Fruit fly (Drosophila melanogaster) whole organism, prepupa: ENCODE data around the gene CG43332.
A peak's percentile ranks its signal among the peaks of the same experiment; 100 is the strongest.

Source experiments
- Blimp-1 ChIP-seq: fragments of 200-800 bp; sonication (Bioruptor generic); optimal IDR thresholded peaks from 3 replicates; lab custom pipeline; 2017; ENCODE audit warnings: missing biosample characterization, missing genetic modification characterization, mild to moderate bottlenecking, moderate library complexity, missing genetic modification reagents
- CG10631 ChIP-seq: fragments of 200-800 bp; sonication (Bioruptor generic); optimal IDR thresholded peaks from 2 replicates; lab custom pipeline; 2016; ENCODE audit warnings: missing biosample characterization, missing genetic modification characterization
- CG11762 ChIP-seq: fragments of 200-800 bp; sonication (Bioruptor generic); optimal IDR thresholded peaks from 3 replicates; lab custom pipeline; 2016; ENCODE audit warnings: missing biosample characterization, missing genetic modification characterization; ENCODE audit not compliant: insufficient read depth
- CG16779 ChIP-seq: fragments of 200-800 bp; sonication (Bioruptor generic); optimal IDR thresholded peaks from 3 replicates; lab custom pipeline; 2017; ENCODE audit warnings: missing biosample characterization, mild to moderate bottlenecking, missing genetic modification characterization
- CG3032 ChIP-seq: fragments of 200-800 bp; optimal IDR thresholded peaks from 2 replicates; lab custom pipeline; 2019; ENCODE audit warnings: missing biosample characterization, mild to moderate bottlenecking, missing genetic modification characterization, moderate library complexity
- CG31627 ChIP-seq: fragments of 200-800 bp; sonication (Bioruptor generic); optimal IDR thresholded peaks from 3 replicates; lab custom pipeline; 2016; ENCODE audit warnings: missing biosample characterization, missing genetic modification characterization
- CG3919 ChIP-seq: fragments of 200-800 bp; sonication (Bioruptor generic); optimal IDR thresholded peaks from 3 replicates; lab custom pipeline; 2016; ENCODE audit warnings: missing biosample characterization, missing genetic modification characterization
- CG4318 ChIP-seq: fragments of 200-800 bp; sonication (Bioruptor generic); optimal IDR thresholded peaks from 3 replicates; lab custom pipeline; 2017; ENCODE audit warnings: missing biosample characterization, mild to moderate bottlenecking, missing genetic modification characterization
- CG6163 ChIP-seq: fragments of 200-800 bp; sonication (Bioruptor generic); IDR thresholded peaks from 3 replicates; pipeline ENCODE4 v1.3.6; 2022; ENCODE audit warnings: missing biosample characterization, missing genetic modification characterization
- CG6276 ChIP-seq: fragments of 200-800 bp; sonication (Bioruptor generic); optimal IDR thresholded peaks from 2 replicates; lab custom pipeline; 2017; ENCODE audit warnings: missing biosample characterization, mild to moderate bottlenecking, missing genetic modification characterization
- CG6854 ChIP-seq: fragments of 200-800 bp; sonication (Bioruptor generic); optimal IDR thresholded peaks from 2 replicates; lab custom pipeline; 2017; ENCODE audit warnings: missing biosample characterization, mild to moderate bottlenecking, missing genetic modification characterization
- CG8119 ChIP-seq: fragments of 200-800 bp; sonication (Bioruptor generic); IDR thresholded peaks from 3 replicates; pipeline ENCODE4 v1.3.6; 2022; ENCODE audit warnings: missing biosample characterization, missing genetic modification characterization
- CG8319 ChIP-seq: fragments of 200-800 bp; sonication (Bioruptor generic); optimal IDR thresholded peaks from 3 replicates; lab custom pipeline; 2016; ENCODE audit warnings: missing biosample characterization, missing genetic modification characterization
- CG8632 ChIP-seq: fragments of 200-800 bp; sonication (Bioruptor generic); optimal IDR thresholded peaks from 3 replicates; lab custom pipeline; 2016; ENCODE audit warnings: missing biosample characterization, missing genetic modification characterization
- CG9139 ChIP-seq: fragments of 200-800 bp; sonication (Bioruptor generic); optimal IDR thresholded peaks from 3 replicates; lab custom pipeline; 2017; ENCODE audit warnings: missing biosample characterization, mild to moderate bottlenecking, missing genetic modification characterization
- Eip75B ChIP-seq: fragments of 200-800 bp; sonication (Bioruptor generic); optimal IDR thresholded peaks from 3 replicates; lab custom pipeline; 2016; ENCODE audit warnings: missing biosample characterization, missing genetic modification characterization
- Eip93F ChIP-seq: fragments of 200-800 bp; sonication (Bioruptor generic); optimal IDR thresholded peaks from 2 replicates; lab custom pipeline; 2016; ENCODE audit warnings: missing biosample characterization, mild to moderate bottlenecking, missing genetic modification characterization
- Hr39 ChIP-seq: fragments of 200-800 bp; sonication (Bioruptor generic); optimal IDR thresholded peaks from 2 replicates; lab custom pipeline; 2016; ENCODE audit warnings: missing biosample characterization, missing genetic modification characterization
- Met ChIP-seq: fragments of 200-800 bp; sonication (Bioruptor generic); optimal IDR thresholded peaks from 3 replicates; lab custom pipeline; 2016; ENCODE audit warnings: missing biosample characterization, missing genetic modification characterization
- Smox ChIP-seq: fragments of 200-800 bp; sonication (Bioruptor generic); optimal IDR thresholded peaks from 3 replicates; lab custom pipeline; 2016; ENCODE audit warnings: missing biosample characterization, missing genetic modification characterization
- Sox102F ChIP-seq: fragments of 200-800 bp; sonication (Bioruptor generic); optimal IDR thresholded peaks from 2 replicates; lab custom pipeline; 2016; ENCODE audit warnings: missing biosample characterization, mild to moderate bottlenecking, missing genetic modification characterization
- Sox14 ChIP-seq: fragments of 200-800 bp; sonication (Bioruptor generic); optimal IDR thresholded peaks from 3 replicates; lab custom pipeline; 2016; ENCODE audit warnings: missing biosample characterization, missing genetic modification characterization
- Sox15 ChIP-seq: fragments of 200-800 bp; sonication (Bioruptor generic); optimal IDR thresholded peaks from 3 replicates; lab custom pipeline; 2016; ENCODE audit warnings: missing biosample characterization, missing genetic modification characterization
- achi ChIP-seq: fragments of 200-800 bp; sonication (Bioruptor generic); optimal IDR thresholded peaks from 3 replicates; lab custom pipeline; 2016; ENCODE audit warnings: missing biosample characterization, missing genetic modification characterization
- cyc ChIP-seq: fragments of 200-800 bp; sonication (Bioruptor generic); optimal IDR thresholded peaks from 3 replicates; lab custom pipeline; 2016; ENCODE audit warnings: missing biosample characterization, missing genetic modification characterization
- dac ChIP-seq: fragments of 200-800 bp; sonication (Bioruptor generic); optimal IDR thresholded peaks from 2 replicates; lab custom pipeline; 2017; ENCODE audit warnings: missing biosample characterization, mild to moderate bottlenecking, missing genetic modification characterization
- fd59A ChIP-seq: fragments of 200-800 bp; sonication (Bioruptor generic); optimal IDR thresholded peaks from 2 replicates; lab custom pipeline; 2017; ENCODE audit warnings: missing biosample characterization, mild to moderate bottlenecking, missing genetic modification characterization, missing genetic modification reagents
- fd85E ChIP-seq: fragments of 200-800 bp; sonication (Bioruptor generic); optimal IDR thresholded peaks from 3 replicates; lab custom pipeline; 2016; ENCODE audit warnings: missing biosample characterization, missing genetic modification characterization
- fkh ChIP-seq: fragments of 200-800 bp; sonication (Bioruptor generic); optimal IDR thresholded peaks from 3 replicates; lab custom pipeline; 2017; ENCODE audit warnings: missing biosample characterization, mild to moderate bottlenecking, missing genetic modification characterization, moderate library complexity
- ss ChIP-seq, 2 experiments: fragments of 200-800 bp; sonication (Bioruptor generic); optimal IDR thresholded peaks; 2 replicates in 1 of 2; 3 replicates in 1 of 2; lab custom pipeline; 2017 to 2018; ENCODE audit warnings: mild to moderate bottlenecking in 2 of 2, missing biosample characterization in 2 of 2, missing genetic modification characterization in 2 of 2, moderate library complexity in 1 of 2
- svp ChIP-seq: fragments of 200-800 bp; sonication (Bioruptor generic); peaks from one replicate; lab custom pipeline; 2016; ENCODE audit warnings: missing biosample characterization, missing genetic modification characterization

Gene CG43332

DNA sequence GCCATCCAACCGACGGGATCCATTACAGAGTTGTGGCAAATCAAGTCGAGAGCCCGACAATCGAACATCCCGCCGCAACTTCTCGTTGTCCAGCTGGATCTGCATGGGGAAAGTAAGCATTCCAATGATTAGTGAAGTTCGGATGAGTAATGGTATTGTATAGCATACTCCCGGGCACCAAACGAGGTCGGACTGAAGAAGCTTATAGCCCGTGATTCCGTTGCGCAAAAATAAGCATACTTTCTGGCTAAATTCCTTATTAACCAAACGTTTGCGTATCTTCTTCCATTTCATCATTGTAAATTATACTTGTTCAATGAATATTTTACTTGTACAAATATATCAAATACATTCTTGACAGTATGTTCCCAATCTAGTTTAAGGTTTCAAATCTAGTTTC is 34.2 kb upstream of the CG43332 start:
- TF ChIP-seq fd59A (GFP tag; lab: Kevin White, UChicago): no peak
- no peak for TF ChIP-seq Hr39 (GFP tag; lab: Kevin White, UChicago)
- no peak for TF ChIP-seq Sox102F
- no peak for TF ChIP-seq CG8632
- TF ChIP-seq CG10631: no peak
- no peak for TF ChIP-seq cyc (GFP tag; lab: Kevin White, UChicago)
- no peak for TF ChIP-seq CG3032 (tag; lab: Kevin White, UChicago)

DNA sequence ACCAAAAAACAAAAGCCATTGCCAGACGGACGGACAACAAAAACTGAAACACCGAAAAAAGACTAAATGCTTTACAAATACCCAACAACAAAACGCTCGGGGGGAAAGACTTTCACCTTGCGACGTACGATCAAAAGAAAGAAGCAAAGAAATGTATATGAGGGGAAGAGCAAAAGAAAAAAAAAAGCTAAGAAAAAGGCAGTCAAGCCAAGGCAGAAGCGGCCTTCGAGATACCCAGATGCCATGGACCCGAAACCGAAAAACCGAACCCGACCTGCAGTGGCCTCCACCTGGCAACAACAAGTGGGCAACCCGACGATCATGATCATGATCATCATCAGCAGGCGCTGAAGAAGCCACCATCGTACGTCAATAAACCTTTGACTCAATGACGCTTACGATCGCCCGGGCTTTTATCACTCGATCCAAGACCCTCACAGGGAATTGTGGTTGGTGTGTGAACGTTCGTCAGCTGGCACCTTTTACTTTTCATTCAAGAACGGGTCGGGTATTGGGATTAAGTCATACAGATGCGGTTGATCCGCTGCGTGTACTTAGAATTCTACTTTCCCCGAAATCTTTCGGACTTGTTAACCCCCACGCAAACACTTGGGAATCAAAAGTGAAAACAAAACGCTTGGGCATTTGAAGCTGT is 20.0 kb upstream of the CG43332 start:
- TF ChIP-seq Smox (GFP tag; lab: Kevin White, UChicago) (no peak), svp (GFP tag; lab: Kevin White, UChicago) (peak; percentile 29), CG6854 (GFP tag; lab: Kevin White, UChicago) (peak; percentile 74), Blimp-1 (GFP tag; lab: Kevin White, UChicago) (peak; percentile 83), Sox102F (no peak), dac (GFP tag; lab: Kevin White, UChicago) (no peak), Met (GFP tag; lab: Kevin White, UChicago) (no peak), ss (GFP tag; optimal IDR thresholded peaks at IDR 0.05; lab: Kevin White, UChicago) (no peak)

DNA sequence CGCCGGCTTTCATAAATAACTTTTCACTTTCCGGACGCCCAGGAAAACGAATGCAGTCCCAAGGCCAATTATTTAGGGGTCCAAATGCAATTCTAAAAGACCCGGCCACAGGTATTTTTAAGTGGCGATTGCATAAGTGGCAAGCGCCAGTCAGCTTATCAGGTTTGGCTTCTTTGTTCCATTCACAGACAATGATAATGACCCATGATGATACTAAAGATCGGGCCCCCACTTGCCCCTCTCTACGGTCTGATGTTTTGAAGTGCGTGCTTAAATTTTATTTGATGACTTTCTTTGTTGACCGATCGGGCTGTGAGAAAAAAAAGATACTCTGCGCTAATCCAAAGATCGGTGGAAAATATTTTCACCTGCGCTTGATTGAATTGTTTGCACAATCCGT is 18.8 kb upstream of the CG43332 start:
- no peak for TF ChIP-seq CG6854 (GFP tag; lab: Kevin White, UChicago)
- no peak for TF ChIP-seq CG16779
- peak; percentile 15 for TF ChIP-seq Sox14 (GFP tag; lab: Kevin White, UChicago)
- TF ChIP-seq svp (GFP tag; lab: Kevin White, UChicago): peak; percentile 91
- no peak for TF ChIP-seq Sox15 (GFP tag; lab: Kevin White, UChicago)
- no peak for TF ChIP-seq CG6276 (GFP tag; lab: Kevin White, UChicago)

DNA sequence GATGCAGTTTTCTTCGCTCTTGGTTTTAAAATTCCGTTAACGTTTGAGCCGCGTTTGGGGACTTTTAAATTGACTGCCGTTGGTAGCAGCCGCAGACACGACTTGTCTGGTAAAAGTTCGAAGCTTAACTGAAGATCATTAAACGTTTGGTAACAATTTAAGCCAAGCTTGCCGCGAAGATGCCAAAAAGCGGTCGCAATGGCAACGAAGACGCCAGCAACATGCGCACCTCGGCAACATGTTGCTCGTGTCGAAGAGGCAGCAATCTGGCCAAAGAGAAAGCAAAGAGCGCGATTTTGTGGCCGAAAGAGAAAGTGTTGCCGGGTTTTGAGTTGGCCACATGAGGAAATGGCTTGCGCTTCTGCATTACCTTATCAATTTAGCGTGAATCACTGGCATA is 17.5 kb upstream of the CG43332 start, which contains the start of gene CG43333:
Gene CG43333, minus strand, starts transcription at position 134 of the 400 bp plus-strand sequence.
- no peak for TF ChIP-seq Sox102F
- peak; percentile 35 for TF ChIP-seq Blimp-1 (GFP tag; lab: Kevin White, UChicago)
- peak; percentile 27 for TF ChIP-seq svp (GFP tag; lab: Kevin White, UChicago)

DNA sequence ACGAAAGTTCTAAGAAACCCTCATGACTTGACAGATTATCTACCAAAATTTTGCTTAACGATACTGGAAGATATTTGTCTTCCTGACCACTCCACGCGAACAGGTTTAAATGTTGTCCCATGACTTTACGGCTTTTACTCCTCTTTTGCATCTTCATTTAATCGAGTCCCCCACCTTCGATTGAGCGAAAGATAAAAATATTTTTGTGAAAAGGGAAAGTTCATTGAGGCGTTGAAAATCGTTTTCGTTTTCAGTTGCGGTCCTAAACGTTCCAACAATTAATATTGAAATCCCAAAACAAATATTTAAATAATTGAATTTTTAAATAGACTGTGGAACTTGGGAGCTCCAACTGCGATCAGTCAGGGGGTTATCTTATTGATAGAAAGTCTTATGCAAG is 16.4 kb upstream of the CG43332 start:
- TF ChIP-seq Blimp-1 (GFP tag; lab: Kevin White, UChicago) (peak; percentile 52), CG6854 (GFP tag; lab: Kevin White, UChicago) (no peak)
- TF ChIP-seq, all 60 proteins: peak for 1

DNA sequence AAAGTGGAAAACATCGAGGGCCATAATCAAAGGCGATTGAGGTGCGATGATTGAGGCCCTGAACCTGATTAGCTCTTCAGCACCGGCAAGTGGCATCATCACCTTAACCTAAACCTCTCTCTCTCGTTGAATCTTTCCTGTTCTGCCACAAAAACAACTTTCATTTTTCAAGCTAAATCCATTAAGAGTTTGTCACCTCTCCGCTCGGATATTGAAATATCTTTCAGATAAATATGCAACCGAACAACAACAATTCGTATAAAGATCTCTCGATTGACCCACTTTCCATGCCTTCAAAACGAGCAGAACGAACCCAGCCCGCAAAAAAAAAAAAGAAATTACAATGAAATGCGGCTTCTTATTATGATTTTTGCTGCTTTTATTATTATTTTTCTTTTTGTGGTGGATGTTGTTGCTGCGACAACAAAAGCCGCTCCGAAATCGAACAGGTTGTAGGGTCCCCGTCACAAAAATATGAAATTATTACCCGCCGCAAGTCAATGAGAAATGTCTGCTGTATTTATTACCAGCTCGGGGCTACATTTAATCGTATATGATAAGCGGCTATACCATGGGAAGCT is 14.5 kb upstream of the CG43332 start:
- TF ChIP-seq CG6163 (GFP tag; lab: Robert Waterston, UW) (no peak), svp (GFP tag; lab: Kevin White, UChicago) (peak; percentile 85), Eip75B (GFP tag; lab: Kevin White, UChicago) (peak; percentile 10), CG31627 (GFP tag; lab: Kevin White, UChicago) (no peak), Blimp-1 (GFP tag; lab: Kevin White, UChicago) (peak; percentile 51), cyc (GFP tag; lab: Kevin White, UChicago) (no peak), CG6854 (GFP tag; lab: Kevin White, UChicago) (peak; percentile 49)

DNA sequence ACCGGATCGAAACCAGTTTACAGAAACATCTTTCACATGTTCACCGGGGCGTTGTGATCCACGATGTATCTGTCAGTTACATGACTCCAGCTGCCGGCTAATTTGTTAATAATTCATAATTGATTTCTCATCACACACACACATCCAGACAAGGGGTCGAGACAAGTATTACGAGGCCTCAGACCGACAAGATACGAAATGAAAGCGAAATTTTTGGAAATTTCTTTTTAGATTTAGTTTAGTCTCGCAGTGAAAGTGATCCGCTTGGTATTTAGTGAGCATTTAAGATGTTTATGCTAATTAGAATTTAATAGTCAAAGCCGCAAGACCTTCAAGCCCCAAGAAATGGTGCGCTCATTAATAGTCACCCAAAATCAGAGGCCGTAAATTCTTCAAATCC is 6.6 kb upstream of the CG43332 start:
- no peak for TF ChIP-seq CG10631
- TF ChIP-seq fd59A (GFP tag; lab: Kevin White, UChicago): no peak
- TF ChIP-seq Eip93F (GFP tag; lab: Kevin White, UChicago): no peak

DNA sequence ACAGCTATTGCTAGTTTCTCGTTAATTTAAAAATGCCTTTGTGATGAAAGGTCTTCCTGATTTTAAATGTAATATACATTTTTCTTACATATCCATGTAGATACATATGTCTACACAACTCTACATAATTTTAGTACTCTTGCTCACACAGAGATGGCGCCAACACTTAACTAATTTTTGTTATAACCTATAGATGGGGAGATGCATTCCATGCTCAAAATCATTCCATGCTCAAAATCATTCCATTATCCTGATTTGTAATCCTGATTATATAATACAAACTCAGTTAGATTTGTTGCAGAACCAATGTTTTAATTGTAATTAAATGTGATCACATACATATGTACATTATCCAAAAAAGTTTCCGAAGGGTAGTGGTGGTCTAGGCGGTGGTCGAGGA is 2.1 kb downstream of the CG43332 start:
- TF ChIP-seq svp (GFP tag; lab: Kevin White, UChicago) (peak; percentile 56), CG4318 (GFP tag; lab: Kevin White, UChicago) (no peak), CG3919 (no peak), fd85E (GFP tag; lab: Kevin White, UChicago) (no peak), achi (GFP tag; lab: Kevin White, UChicago) (no peak), CG11762 (GFP tag; lab: Kevin White, UChicago) (no peak), Hr39 (GFP tag; lab: Kevin White, UChicago) (no peak), CG9139 (GFP tag; lab: Kevin White, UChicago) (no peak), fkh (no peak), CG6163 (GFP tag; lab: Robert Waterston, UW) (no peak), cyc (GFP tag; lab: Kevin White, UChicago) (peak; percentile 13), CG8119 (GFP tag; lab: Robert Waterston, UW) (no peak), CG31627 (GFP tag; lab: Kevin White, UChicago) (peak; percentile 24), CG8319 (GFP tag; lab: Kevin White, UChicago) (no peak)
